Worm (Caenorhabditis elegans) whole organism, late embryonic: ENCODE results near the gene ric-8.

Experiments
- C08G9.2 ChIP-seq: sonication (generic microtip); optimal IDR thresholded peaks from 2 replicates; lab custom pipeline; 2016; ENCODE audit warnings: mild to moderate bottlenecking, missing genetic modification characterization, moderate library complexity, missing compliant biosample characterization
- F13H6.1 ChIP-seq: sonication (generic microtip); optimal IDR thresholded peaks from 2 replicates; lab custom pipeline; 2016; ENCODE audit warnings: missing genetic modification characterization, missing compliant biosample characterization
- K02D7.2 ChIP-seq: sonication (generic microtip); optimal IDR thresholded peaks from 2 replicates; lab custom pipeline; 2017; ENCODE audit warnings: mild to moderate bottlenecking, missing genetic modification characterization, missing compliant biosample characterization
- T23F11.4 ChIP-seq: fragments of 200-800 bp; sonication (Bioruptor generic); optimal IDR thresholded peaks from 2 replicates; lab custom pipeline; 2018; ENCODE audit warnings: mild to moderate bottlenecking, missing genetic modification characterization, missing compliant biosample characterization
- Y22D7AL.16 ChIP-seq: sonication (generic microtip); optimal IDR thresholded peaks from 2 replicates; lab custom pipeline; 2016; ENCODE audit warnings: missing genetic modification characterization, missing compliant biosample characterization
- ahr-1 ChIP-seq: sonication (generic microtip); optimal IDR thresholded peaks from 2 replicates; lab custom pipeline; 2016; ENCODE audit warnings: missing genetic modification characterization, missing compliant biosample characterization
- ama-1 ChIP-seq: fragments of 150-350 bp; optimal IDR thresholded peaks from 2 replicates; lab custom pipeline; 2014
- ceh-14 ChIP-seq: sonication (generic microtip); optimal IDR thresholded peaks from 2 replicates; lab custom pipeline; 2016; ENCODE audit warnings: missing genotype, missing genetic modification characterization, missing compliant biosample characterization
- ceh-22 ChIP-seq: sonication (generic microtip); optimal IDR thresholded peaks from 2 replicates; lab custom pipeline; 2017; ENCODE audit warnings: missing biosample characterization, missing genetic modification characterization
- ceh-31 ChIP-seq: sonication (generic microtip); optimal IDR thresholded peaks from 2 replicates; lab custom pipeline; 2016; ENCODE audit warnings: missing genetic modification characterization, missing compliant biosample characterization
- ceh-34 ChIP-seq: sonication (generic microtip); optimal IDR thresholded peaks from 2 replicates; lab custom pipeline; 2016; ENCODE audit warnings: mild to moderate bottlenecking, missing genetic modification characterization, missing compliant biosample characterization
- ceh-48 ChIP-seq: sonication (generic microtip); optimal IDR thresholded peaks from 2 replicates; lab custom pipeline; 2016; ENCODE audit warnings: missing genetic modification characterization, inconsistent platforms, missing compliant biosample characterization
- ceh-9 ChIP-seq: sonication (generic microtip); optimal IDR thresholded peaks from 2 replicates; lab custom pipeline; 2016; ENCODE audit warnings: mild to moderate bottlenecking, missing genetic modification characterization, inconsistent platforms, missing compliant biosample characterization
- che-1 ChIP-seq: sonication (generic microtip); optimal IDR thresholded peaks from 2 replicates; lab custom pipeline; 2016; ENCODE audit warnings: mild to moderate bottlenecking, missing genetic modification characterization, missing compliant biosample characterization
- dmd-4 ChIP-seq: sonication (generic microtip); optimal IDR thresholded peaks from 2 replicates; lab custom pipeline; 2016; ENCODE audit warnings: borderline replicate concordance, missing genetic modification characterization, missing compliant biosample characterization
- elt-2 ChIP-seq: sonication (generic microtip); optimal IDR thresholded peaks from 2 replicates; lab custom pipeline; 2016; ENCODE audit warnings: missing genetic modification reagents, missing genetic modification characterization, missing compliant biosample characterization
- elt-4 ChIP-seq: sonication (generic microtip); optimal IDR thresholded peaks from 2 replicates; lab custom pipeline; 2016; ENCODE audit warnings: missing genetic modification characterization, missing compliant biosample characterization
- eyg-1 ChIP-seq: sonication (generic microtip); optimal IDR thresholded peaks from 2 replicates; lab custom pipeline; 2016; ENCODE audit warnings: missing genotype, missing genetic modification characterization, missing compliant biosample characterization
- fax-1 ChIP-seq: sonication (generic microtip); optimal IDR thresholded peaks from 2 replicates; lab custom pipeline; 2016; ENCODE audit warnings: missing genotype, missing genetic modification characterization, missing compliant biosample characterization
- gmeb-2 ChIP-seq: sonication (generic microtip); optimal IDR thresholded peaks from 2 replicates; lab custom pipeline; 2016; ENCODE audit warnings: missing genetic modification characterization, inconsistent platforms, missing compliant biosample characterization
- hlh-13 ChIP-seq: fragments of 200-800 bp; sonication (Bioruptor generic); optimal IDR thresholded peaks from 2 replicates; lab custom pipeline; 2018; ENCODE audit warnings: mild to moderate bottlenecking, missing genetic modification characterization, missing compliant biosample characterization
- hlh-15 ChIP-seq: sonication (generic microtip); optimal IDR thresholded peaks from 2 replicates; lab custom pipeline; 2016; ENCODE audit warnings: missing genetic modification characterization, missing compliant biosample characterization
- hlh-6 ChIP-seq: sonication (generic microtip); optimal IDR thresholded peaks from 2 replicates; lab custom pipeline; 2016; ENCODE audit warnings: missing genotype, missing genetic modification characterization, missing compliant biosample characterization
- lin-11 ChIP-seq: fragments of 200-800 bp; sonication (Bioruptor generic); optimal IDR thresholded peaks from 2 replicates; lab custom pipeline; 2018; ENCODE audit warnings: mild to moderate bottlenecking, missing genetic modification characterization, missing compliant biosample characterization
- madf-2 ChIP-seq: sonication (generic microtip); optimal IDR thresholded peaks from 2 replicates; lab custom pipeline; 2017; ENCODE audit warnings: missing genetic modification characterization, missing compliant biosample characterization
- nhr-232 ChIP-seq: sonication (generic microtip); optimal IDR thresholded peaks from 2 replicates; lab custom pipeline; 2016; ENCODE audit warnings: missing genetic modification characterization, missing compliant biosample characterization
- npax-4 ChIP-seq: sonication (generic microtip); optimal IDR thresholded peaks from 2 replicates; lab custom pipeline; 2016; ENCODE audit warnings: missing genetic modification characterization, missing compliant biosample characterization
- odd-2 ChIP-seq: sonication (generic microtip); optimal IDR thresholded peaks from 2 replicates; lab custom pipeline; 2017; ENCODE audit warnings: antibody characterized with exemption, mild to moderate bottlenecking, missing genetic modification characterization, missing compliant biosample characterization
- pag-3 ChIP-seq: sonication (generic microtip); optimal IDR thresholded peaks from 2 replicates; lab custom pipeline; 2016; ENCODE audit warnings: missing compliant biosample characterization, missing genetic modification characterization, borderline replicate concordance
- pat-9 ChIP-seq: fragments of 200-800 bp; sonication (Bioruptor generic); optimal IDR thresholded peaks from 2 replicates; lab custom pipeline; 2018; ENCODE audit warnings: mild to moderate bottlenecking, missing genetic modification characterization, moderate library complexity, missing compliant biosample characterization
- pax-1 ChIP-seq: fragments of 150-350 bp; optimal IDR thresholded peaks from 2 replicates; lab custom pipeline; 2014; ENCODE audit warnings: missing biosample characterization, missing genetic modification characterization
- pha-2 ChIP-seq: sonication (generic microtip); optimal IDR thresholded peaks from 2 replicates; lab custom pipeline; 2017; ENCODE audit warnings: mild to moderate bottlenecking, missing genetic modification characterization, missing compliant biosample characterization
- pha-4 ChIP-seq: fragments of 150-350 bp; optimal IDR thresholded peaks from 2 replicates; lab custom pipeline; 2018; ENCODE audit warnings: missing biosample characterization, missing genetic modification reagents, missing genetic modification characterization
- pqm-1 ChIP-seq: sonication (generic microtip); optimal IDR thresholded peaks from 2 replicates; lab custom pipeline; 2016; ENCODE audit warnings: missing genetic modification characterization, missing compliant biosample characterization
- rnt-1 ChIP-seq: sonication (generic microtip); optimal IDR thresholded peaks from 2 replicates; lab custom pipeline; 2016; ENCODE audit warnings: missing genetic modification characterization, missing compliant biosample characterization
- sdc-2 ChIP-seq: sonication (generic microtip); optimal IDR thresholded peaks from 2 replicates; lab custom pipeline; 2016; ENCODE audit warnings: missing genotype, missing genetic modification characterization, missing compliant biosample characterization
- syd-9 ChIP-seq: sonication (generic microtip); optimal IDR thresholded peaks from 2 replicates; lab custom pipeline; 2016; ENCODE audit warnings: mild to moderate bottlenecking, missing genetic modification characterization, moderate library complexity, missing compliant biosample characterization
- tbx-2 ChIP-seq: sonication (generic microtip); optimal IDR thresholded peaks from 2 replicates; lab custom pipeline; 2016; ENCODE audit warnings: missing genetic modification characterization, missing compliant biosample characterization
- tbx-7 ChIP-seq: sonication (generic microtip); optimal IDR thresholded peaks from 2 replicates; lab custom pipeline; 2016; ENCODE audit warnings: missing genotype, missing genetic modification characterization, missing compliant biosample characterization
- ttx-3 ChIP-seq: sonication (generic microtip); optimal IDR thresholded peaks from 2 replicates; lab custom pipeline; 2016; ENCODE audit warnings: missing genetic modification reagents, missing genetic modification characterization, missing compliant biosample characterization
- unc-3 ChIP-seq, 2 experiments: fragments of 200-800 bp in 1 of 2; sonication (Bioruptor generic) in 1 of 2; sonication (generic microtip) in 1 of 2; conservative IDR thresholded peaks in 1 of 2; optimal IDR thresholded peaks in 1 of 2; 2 replicates each; pipeline versions ENCODE4 v1.3.6 to Lab custom; 2016 to 2022; ENCODE audit warnings: missing compliant biosample characterization in 2 of 2, missing genetic modification characterization in 2 of 2, missing genetic modification reagents in 1 of 2
- unc-86 ChIP-seq: sonication (generic microtip); optimal IDR thresholded peaks from 2 replicates; lab custom pipeline; 2016; ENCODE audit warnings: missing genetic modification characterization, missing compliant biosample characterization
- ztf-16 ChIP-seq: sonication (generic microtip); optimal IDR thresholded peaks from 2 replicates; lab custom pipeline; 2017; ENCODE audit warnings: missing genetic modification characterization, missing compliant biosample characterization

The ric-8 gene

ce11 chrIV:2618611-2619010, 24.2 kb upstream of the ric-8 start, which contains the start of gene smf-3:
Gene smf-3, plus strand, starts transcription at chrIV:2618869.
- TF ChIP-seq pha-2 (tag; lab: Kevin White, UChicago) (no peak), elt-2 (peak; percentile 83)

- TF ChIP-seq ahr-1 (tag; lab: Kevin White, UChicago) (no peak), F13H6.1 (tag; lab: Kevin White, UChicago) (no peak), ceh-34 (tag; lab: Kevin White, UChicago) (no peak)
These were observed 14.6 kb upstream of the ric-8 start, which contains the start of gene ngn-1 for ce11 chrIV:2628171-2628570. Gene ngn-1, minus strand, starts transcription at chrIV:2628271.

- TF ChIP-seq pha-4 (tag; lab: Kevin White, UChicago) (no peak), ttx-3 (tag; lab: Kevin White, UChicago) (no peak), T23F11.4 (GFP tag; lab: Kevin White, UChicago) (no peak), elt-2 (peak; percentile 68)
These were observed 12.6 kb upstream of the ric-8 start for ce11 chrIV:2630145-2630544.

- TF ChIP-seq rnt-1 (tag; lab: Kevin White, UChicago): no peak
- no peak for TF ChIP-seq sdc-2 (tag; lab: Kevin White, UChicago)
These were observed 7.8 kb upstream of the ric-8 start for ce11 chrIV:2634992-2635391.

- TF ChIP-seq pat-9 (tag; lab: Kevin White, UChicago): no peak
- TF ChIP-seq Y22D7AL.16: peak; percentile 59
- peak; percentile 11 for TF ChIP-seq rnt-1 (tag; lab: Kevin White, UChicago)
- peak; percentile 40 for TF ChIP-seq elt-2
- no peak for TF ChIP-seq odd-2
- peak; percentile 56 for TF ChIP-seq hlh-13
- no peak for TF ChIP-seq pag-3 (tag; lab: Kevin White, UChicago)
- TF ChIP-seq C08G9.2: peak; percentile 36
- TF ChIP-seq ceh-22: no peak
- TF ChIP-seq ceh-48: peak; percentile 92
- no peak for TF ChIP-seq pqm-1 (tag; lab: Kevin White, UChicago)
- TF ChIP-seq pax-1 (tag; lab: Kevin White, UChicago): no peak
- TF ChIP-seq ttx-3 (tag; lab: Kevin White, UChicago): peak; percentile 56
- no peak for TF ChIP-seq hlh-6
- no peak for TF ChIP-seq tbx-7 (tag; lab: Kevin White, UChicago)
- TF ChIP-seq ztf-16: peak; percentile 9
- TF ChIP-seq dmd-4 (tag; lab: Kevin White, UChicago): no peak
- peak; percentile 43 for TF ChIP-seq unc-86 (tag; lab: Kevin White, UChicago)
- peak; percentile 52 for TF ChIP-seq gmeb-2
- peak; percentile 13 for TF ChIP-seq ceh-14 (tag; lab: Kevin White, UChicago)
- no peak for TF ChIP-seq syd-9 (tag; lab: Kevin White, UChicago)
- TF ChIP-seq ceh-31 (tag; lab: Kevin White, UChicago): peak; percentile 4
- TF ChIP-seq elt-4: no peak
- peak; percentile 14 for TF ChIP-seq ceh-34 (tag; lab: Kevin White, UChicago)
- no peak for TF ChIP-seq eyg-1 (tag; lab: Kevin White, UChicago)
- TF ChIP-seq madf-2: no peak
- 0 out of 2 replicates have a peak, but pooled peaks have one; percentile 57 for TF ChIP-seq unc-3 (GFP tag; conservative IDR thresholded peaks at IDR 0.05; lab: Robert Waterston, UW)
- no peak for TF ChIP-seq unc-3 (tag; optimal IDR thresholded peaks at IDR 0.05; lab: Kevin White, UChicago)
- TF ChIP-seq T23F11.4 (GFP tag; lab: Kevin White, UChicago): peak; percentile 50
- TF ChIP-seq K02D7.2 (tag; lab: Kevin White, UChicago): peak; percentile 63
- no peak for TF ChIP-seq fax-1 (tag; lab: Kevin White, UChicago)
- TF ChIP-seq ama-1 (lab: Kevin White, UChicago): no peak
- no peak for TF ChIP-seq hlh-15 (tag; lab: Kevin White, UChicago)
- peak; percentile 42 for TF ChIP-seq tbx-2
- peak; percentile 16 for TF ChIP-seq nhr-232 (tag; lab: Kevin White, UChicago)
- TF ChIP-seq ceh-9 (tag; lab: Kevin White, UChicago): peak; percentile 65
- peak; percentile 54 for TF ChIP-seq lin-11 (tag; lab: Kevin White, UChicago)
- TF ChIP-seq che-1 (tag; lab: Kevin White, UChicago): peak; percentile 61
- TF ChIP-seq npax-4 (tag; lab: Kevin White, UChicago): no peak
These were observed 3.0 kb upstream of the ric-8 start for ce11 chrIV:2639666-2640273.
